Fruit fly (Drosophila melanogaster): ENCODE measurements around the gene Tmtc1.

- TF ChIP-seq psq (optimal IDR thresholded peaks at IDR 0.05) (no peak), EcR (GFP tag; optimal IDR thresholded peaks at IDR 0.05) (no peak), CG8478 (optimal IDR thresholded peaks at IDR 0.05) (no peak)
Measured at dm6 chr2L:2751904-2752459, 74.4 kb downstream of the Tmtc1 start, which contains the start of gene Bacc.

Data from whole organism.